Fruit fly (Drosophila melanogaster) whole organism, wandering third instar larva: ENCODE results near the gene Mob3.

Source experiments
- Dif ChIP-seq: fragments of 200-275, 200-300 bp; sonication (Bioruptor generic); optimal IDR thresholded peaks from 2 replicates; lab custom pipeline; 2018; ENCODE audit warnings: missing biosample characterization, missing genetic modification characterization; ENCODE audit not compliant: partially characterized antibody
- Hnf4 ChIP-seq: fragments of 200-800 bp; sonication (Bioruptor generic); optimal IDR thresholded peaks from 2 replicates; lab custom pipeline; 2016; ENCODE audit warnings: missing biosample characterization, mild to moderate bottlenecking, missing genetic modification characterization
- foxo ChIP-seq, 2 experiments: fragments of 200-800 bp; sonication (Bioruptor generic); optimal IDR thresholded peaks; 2 replicates in 1 of 2; 3 replicates in 1 of 2; lab custom pipeline; 2016 to 2017; ENCODE audit warnings: missing biosample characterization in 2 of 2, missing genetic modification characterization in 2 of 2
- rgr ChIP-seq: fragments of 200-800 bp; sonication (Bioruptor generic); optimal IDR thresholded peaks from 3 replicates; lab custom pipeline; 2016; ENCODE audit warnings: missing biosample characterization, mild to moderate bottlenecking, missing genetic modification characterization
- usp ChIP-seq: fragments of >200 bp; optimal IDR thresholded peaks from 2 replicates; lab custom pipeline; 2017; ENCODE audit warnings: missing biosample characterization, missing genetic modification characterization

- TF ChIP-seq Dif (GFP tag; lab: Kevin White, UChicago): no peak
- TF ChIP-seq foxo (GFP tag; optimal IDR thresholded peaks at IDR 0.05; lab: Kevin White, UChicago): no peak
- TF ChIP-seq Hnf4 (GFP tag; lab: Kevin White, UChicago): no peak
- TF ChIP-seq rgr (GFP tag; lab: Kevin White, UChicago): no peak
- no peak for TF ChIP-seq usp (GFP tag; lab: Kevin White, UChicago)
These were observed 1.4 kb downstream of the Mob3 start, which contains the start of gene CG4953 for dm6 chr2L:10266511-10266910.
